Fruit fly (Drosophila melanogaster): ENCODE measurements around the gene CG9733.

Gene CG9733

DNA sequence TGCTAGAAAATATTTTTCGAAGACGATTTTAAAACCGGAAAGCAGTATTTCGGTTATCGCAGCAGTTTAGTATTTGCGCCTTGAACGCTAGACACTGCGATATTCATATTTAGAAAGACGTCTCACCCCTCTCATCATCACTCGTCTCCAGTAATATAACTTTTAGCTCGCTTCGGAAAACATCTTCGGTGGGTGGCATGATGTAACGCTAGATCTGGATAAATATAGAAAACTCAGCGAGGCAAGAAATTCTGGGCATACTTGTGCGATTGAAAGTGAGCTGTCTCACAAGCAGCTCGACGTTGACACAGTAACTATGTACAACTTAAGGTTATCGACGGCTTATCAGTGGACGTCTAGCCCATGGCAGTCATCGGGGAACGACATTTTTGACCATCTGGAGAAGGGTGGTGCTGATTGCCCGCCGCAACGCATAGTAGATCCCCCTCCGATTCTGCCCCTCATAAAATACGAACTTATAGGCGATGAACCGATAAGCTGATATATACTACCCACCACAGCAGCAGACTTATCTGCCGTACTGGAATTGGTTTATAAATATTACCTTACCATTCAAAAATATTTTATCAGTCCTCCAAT, 42.4 kb downstream of the CG9733 start:
- TF ChIP-seq CTCF (optimal IDR thresholded peaks at IDR 0.05) (no peak), CG8478 (optimal IDR thresholded peaks at IDR 0.05) (no peak)

DNA sequence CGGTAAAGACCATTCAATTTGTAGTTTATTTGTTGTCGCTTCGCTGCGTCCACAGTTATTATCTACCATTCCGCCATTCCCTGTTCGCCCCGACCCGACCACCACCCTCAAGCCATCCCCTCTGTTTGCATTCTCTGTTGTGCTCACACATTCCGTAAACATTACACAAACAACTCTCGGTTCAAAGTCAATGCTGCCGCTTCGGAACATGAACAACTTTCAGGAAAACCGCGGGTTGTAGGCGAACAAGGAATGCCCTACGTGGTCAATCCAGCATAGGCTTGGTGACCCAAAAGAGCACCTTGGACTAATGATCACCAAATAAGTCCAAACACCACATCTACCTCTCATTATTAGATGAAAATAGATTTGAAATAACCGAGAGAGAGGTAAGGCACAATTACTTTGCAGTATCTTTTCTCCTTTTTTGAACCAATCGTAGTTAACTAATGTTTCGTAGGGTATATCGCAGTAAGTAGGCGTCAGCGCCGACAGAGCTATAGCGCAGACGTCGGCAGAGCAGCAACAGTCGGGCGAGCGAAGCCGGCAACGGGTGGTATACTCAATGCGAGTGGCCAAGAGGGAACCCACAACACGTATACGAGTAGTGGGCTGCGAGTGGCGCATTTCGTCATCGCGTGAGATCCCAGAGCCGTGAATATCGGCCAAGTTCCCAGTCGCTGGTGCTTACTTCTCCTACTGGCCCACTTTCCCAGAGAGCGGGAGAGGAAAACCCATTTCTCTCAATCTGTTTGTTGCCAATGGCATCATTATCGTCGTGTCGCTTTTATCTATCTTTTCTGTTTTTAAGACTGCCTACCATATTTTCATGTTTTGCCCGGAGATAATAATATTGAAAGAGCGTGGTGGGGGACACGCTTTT, 43.2 kb downstream of the CG9733 start:
- no peak for TF ChIP-seq CTCF (optimal IDR thresholded peaks at IDR 0.05)
- TF ChIP-seq CG8478 (optimal IDR thresholded peaks at IDR 0.05) = no peak

DNA sequence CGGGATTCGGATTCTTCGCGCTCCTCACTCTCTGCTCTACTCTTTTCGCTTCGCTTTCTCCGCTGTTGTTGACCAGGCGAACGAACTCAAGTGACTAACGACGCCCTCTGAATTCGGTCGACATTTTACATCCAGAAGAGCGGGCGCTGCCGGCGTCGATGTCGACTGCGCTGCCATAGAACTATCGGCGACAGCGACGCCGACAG, 43.7 kb downstream of the CG9733 start, which contains the start of gene CG9743:
Gene CG9743 (minus strand): TSS at position 101 of the 206 bp plus-strand sequence.
- TF ChIP-seq CTCF (optimal IDR thresholded peaks at IDR 0.05) = no peak
- no peak for TF ChIP-seq CG8478 (optimal IDR thresholded peaks at IDR 0.05)

DNA sequence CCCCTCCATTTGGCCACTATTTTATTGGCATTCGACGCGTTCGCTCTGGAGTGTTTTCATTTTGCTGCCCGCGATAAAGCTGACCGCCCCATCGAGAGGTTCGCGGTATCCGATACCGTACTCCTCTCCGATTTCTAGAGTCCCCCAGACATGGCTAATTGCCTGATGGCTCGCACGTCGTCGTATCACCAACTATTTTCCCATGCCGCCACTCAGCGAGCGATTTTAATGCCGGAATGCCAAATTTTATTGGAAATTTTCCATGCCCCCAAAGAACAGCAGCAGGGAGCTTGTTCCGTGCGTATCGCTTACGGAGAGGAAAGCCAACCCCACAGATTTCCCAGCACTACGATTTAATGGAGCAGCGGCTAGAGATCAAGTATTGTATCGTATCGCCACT, 45.4 kb downstream of the CG9733 start:
- TF ChIP-seq CG8478 (optimal IDR thresholded peaks at IDR 0.05) = no peak
- no peak for TF ChIP-seq CTCF (optimal IDR thresholded peaks at IDR 0.05)

DNA sequence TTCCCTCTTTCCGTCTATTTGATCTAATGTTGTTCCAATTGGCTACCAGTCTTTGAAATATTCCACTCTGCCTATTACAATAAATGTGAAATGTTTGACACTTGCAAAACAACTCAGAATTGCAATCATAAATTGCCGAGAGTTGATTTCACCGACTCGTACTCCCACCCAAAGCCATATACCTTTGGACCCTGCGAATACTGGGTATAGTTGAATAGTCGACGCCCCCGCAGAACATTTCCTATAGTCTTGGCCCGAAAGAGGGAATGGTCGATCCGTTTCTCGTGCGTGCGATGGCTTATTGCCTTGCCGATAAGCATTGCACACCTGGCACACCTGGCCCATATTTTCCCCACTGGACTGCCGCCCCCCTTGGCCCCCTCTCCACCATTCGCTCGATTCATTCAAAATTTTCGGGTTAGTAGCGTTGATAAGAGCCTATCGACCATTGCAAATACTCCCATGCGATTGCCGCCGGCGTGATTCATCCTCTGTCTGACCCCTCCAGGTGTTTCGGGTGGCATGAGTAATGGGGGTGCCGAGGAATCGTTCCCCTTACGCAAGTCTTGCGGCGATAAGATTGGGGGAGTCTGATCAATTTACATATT, 46.3 kb downstream of the CG9733 start:
- TF ChIP-seq CG8478 (optimal IDR thresholded peaks at IDR 0.05) (no peak), CTCF (optimal IDR thresholded peaks at IDR 0.05) (no peak)

DNA sequence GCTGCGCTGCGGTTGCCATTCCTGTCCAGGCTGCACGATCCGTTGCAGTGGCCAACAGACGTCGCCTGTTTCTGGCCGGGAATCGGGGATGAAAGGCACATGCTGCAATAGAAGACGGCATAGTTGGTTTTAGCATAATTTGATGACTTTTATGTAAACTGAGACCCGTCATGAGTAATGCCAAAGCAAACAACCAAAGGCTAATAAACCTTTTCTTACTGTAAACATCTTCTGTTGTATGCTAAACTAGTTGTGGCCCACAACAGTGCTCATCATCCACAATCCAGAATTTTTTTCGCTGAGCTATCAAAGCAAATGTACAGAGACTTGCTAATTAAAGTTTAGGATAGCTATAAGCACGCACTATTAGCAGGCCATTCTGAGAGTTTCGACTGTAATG, 47.7 kb downstream of the CG9733 start:
- TF ChIP-seq CTCF (optimal IDR thresholded peaks at IDR 0.05) = no peak

DNA sequence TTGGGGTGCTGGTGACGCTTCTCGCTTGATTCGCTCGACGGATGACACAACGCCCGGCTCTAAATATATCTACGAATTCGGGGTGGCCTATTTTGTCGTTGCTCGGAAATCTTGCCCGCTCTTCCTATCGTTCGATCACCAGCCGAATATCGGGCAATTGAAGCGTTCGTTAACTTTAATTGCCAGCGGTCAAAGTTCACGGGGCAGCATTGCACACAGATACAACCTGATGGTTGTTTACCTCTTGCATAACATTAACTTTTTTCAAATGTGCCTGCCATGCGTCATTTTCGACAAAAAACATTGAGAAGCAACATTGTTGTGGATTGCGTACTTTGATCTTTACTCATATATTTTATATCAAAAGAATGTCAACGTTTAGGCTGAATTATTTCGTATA, 48.7 kb downstream of the CG9733 start:
- TF ChIP-seq CG8478 (optimal IDR thresholded peaks at IDR 0.05) (no peak), CTCF (optimal IDR thresholded peaks at IDR 0.05) (no peak)

DNA sequence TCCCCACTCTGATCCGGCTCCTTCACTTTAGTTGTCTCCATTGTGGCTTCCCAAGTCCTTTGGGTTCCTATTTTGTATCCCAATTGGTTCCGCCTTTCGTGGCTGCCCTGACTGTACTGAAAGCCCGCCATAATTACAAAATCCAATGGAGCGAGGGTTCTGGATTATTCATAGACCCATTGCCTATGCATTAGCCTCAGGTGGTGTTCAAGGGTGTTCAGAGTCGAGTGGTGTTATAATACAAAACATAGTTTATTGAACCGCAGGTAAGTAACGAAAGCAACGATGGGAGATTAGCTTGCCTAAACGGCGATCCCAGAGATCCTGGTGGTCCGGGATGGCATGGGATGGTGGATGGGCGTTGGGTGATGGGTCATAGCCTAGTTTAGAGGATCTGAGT, 50.4 kb downstream of the CG9733 start, which contains the start of gene CG15531:
Gene CG15531 (minus strand): TSS at position 101 of the 400 bp plus-strand sequence.
- TF ChIP-seq CG8478 (optimal IDR thresholded peaks at IDR 0.05) (no peak), CTCF (optimal IDR thresholded peaks at IDR 0.05) (no peak)

DNA sequence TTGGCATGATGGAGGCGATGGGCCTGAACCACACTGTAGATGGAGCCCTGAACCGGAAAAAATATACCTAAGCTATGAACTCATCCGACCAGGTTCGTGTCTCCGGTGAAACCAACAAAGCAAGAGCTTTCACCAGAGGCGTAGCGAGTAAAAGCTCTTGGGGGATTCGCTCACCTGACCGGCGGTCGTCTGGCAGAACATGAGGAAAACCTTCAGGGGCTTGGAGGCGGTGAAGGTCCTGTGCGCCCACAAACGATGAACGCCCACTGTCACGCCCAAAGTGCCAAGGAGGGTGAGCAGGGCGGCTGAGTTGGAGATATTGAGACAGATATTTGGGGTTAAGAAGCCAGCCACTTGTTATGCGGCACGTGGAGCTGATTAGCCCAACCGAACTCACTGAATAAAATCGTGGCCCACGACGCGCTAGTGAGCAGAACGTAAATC, 50.9 kb downstream of the CG9733 start:
- TF ChIP-seq CTCF (optimal IDR thresholded peaks at IDR 0.05) = peak; percentile 17 to 19
- no peak for TF ChIP-seq CG8478 (optimal IDR thresholded peaks at IDR 0.05)
